Fruit fly (Drosophila melanogaster) whole organism, adult: Measurements from ENCODE around the gene CG43402.

ENCODE experiments used
- CG11617 ChIP-seq: fragments of 200-800 bp; sonication (Bioruptor generic); optimal IDR thresholded peaks from 2 replicates; lab custom pipeline; 2017; ENCODE audit warnings: mild to moderate bottlenecking, missing biosample characterization, missing genetic modification reagents, missing genetic modification characterization
- CG1620 ChIP-seq: fragments of 200-800 bp; sonication (Bioruptor generic); optimal IDR thresholded peaks from 2 replicates; lab custom pipeline; 2016; ENCODE audit warnings: missing biosample characterization, missing genetic modification characterization
- CG5204 ChIP-seq: fragments of 200-800 bp; sonication (Bioruptor generic); optimal IDR thresholded peaks from 2 replicates; lab custom pipeline; 2016; ENCODE audit warnings: missing biosample characterization, missing genetic modification characterization
- Crg-1 ChIP-seq: fragments of 200-800 bp; sonication (Bioruptor generic); optimal IDR thresholded peaks from 2 replicates; lab custom pipeline; 2016; ENCODE audit warnings: missing biosample characterization, missing genetic modification characterization
- bab1 ChIP-seq: fragments of 200-800 bp; sonication (Bioruptor generic); optimal IDR thresholded peaks from 3 replicates; lab custom pipeline; 2019; ENCODE audit warnings: missing biosample characterization, mild to moderate bottlenecking, missing genetic modification characterization, moderate library complexity
- kay ChIP-seq: fragments of 200-800 bp; sonication (Bioruptor generic); peaks from one replicate; lab custom pipeline; 2016; ENCODE audit warnings: missing biosample characterization, missing genetic modification characterization, borderline replicate concordance
- ovo ChIP-seq: fragments of 200-800 bp; sonication (Bioruptor generic); optimal IDR thresholded peaks from 2 replicates; lab custom pipeline; 2016; ENCODE audit warnings: missing biosample characterization, missing genetic modification characterization
- tj ChIP-seq: fragments of 200-800 bp; sonication (Bioruptor generic); optimal IDR thresholded peaks from 3 replicates; lab custom pipeline; 2017; ENCODE audit warnings: missing biosample characterization, mild to moderate bottlenecking, missing genetic modification characterization, moderate library complexity

dm6 chr2L:1470009-1470408 is 27.6 kb downstream of the CG43402 start:
- TF ChIP-seq ovo (GFP tag; lab: Kevin White, UChicago) (no peak), Crg-1 (GFP tag; lab: Kevin White, UChicago) (no peak), tj (GFP tag; lab: Kevin White, UChicago) (no peak), CG5204 (GFP tag; lab: Kevin White, UChicago) (no peak), bab1 (no peak), CG11617 (no peak), CG1620 (no peak), kay (no peak)
